Fruit fly (Drosophila melanogaster): ENCODE measurements around the gene GatA.
A peak's percentile ranks its signal among the peaks of the same experiment; 100 is the strongest.

Gene GatA

dm6 chr3R:18985114-18985785 is 43.4 kb downstream of the GatA start (continued):
- no peak for TF ChIP-seq CG5953 (GFP tag; IDR thresholded peaks at IDR 0.05)
- TF ChIP-seq sna (GFP tag; IDR thresholded peaks at IDR 0.05; ENCODE audit: partially characterized antibody), result no peak
- no peak for TF ChIP-seq CG33557 (GFP tag; optimal IDR thresholded peaks at IDR 0.05)
- no peak for TF ChIP-seq ash1 (GFP tag; optimal IDR thresholded peaks at IDR 0.05)
- TF ChIP-seq CG11456 (GFP tag; IDR thresholded peaks at IDR 0.05), result no peak
- peak; percentile 63 for TF ChIP-seq CG9727 (GFP tag; optimal IDR thresholded peaks at IDR 0.05)
- TF ChIP-seq CG8290 (GFP tag; optimal IDR thresholded peaks at IDR 0.05), result no peak
- no peak for TF ChIP-seq CG8290 (tag; optimal IDR thresholded peaks at IDR 0.05)
- TF ChIP-seq vvl (GFP tag; IDR thresholded peaks at IDR 0.05), result 0 out of 2 replicates have a peak, but pooled peaks have one; percentile 16
- peak; percentile 15 for TF ChIP-seq CG34376 (GFP tag; optimal IDR thresholded peaks at IDR 0.05)
- TF ChIP-seq CG2712 (tag; optimal IDR thresholded peaks at IDR 0.05), result peak; percentile 8
- no peak for TF ChIP-seq Taf1 (GFP tag; IDR thresholded peaks at IDR 0.05)
- TF ChIP-seq CG15696 (tag; optimal IDR thresholded peaks at IDR 0.05), result no peak
- TF ChIP-seq CG31365 (tag; optimal IDR thresholded peaks at IDR 0.05), result no peak
- TF ChIP-seq GATAe (GFP tag; conservative IDR thresholded peaks at IDR 0.05), result peak; percentile 68
- TF ChIP-seq E2f2 (GFP tag; IDR thresholded peaks at IDR 0.05), result no peak
- TF ChIP-seq CG10209 (GFP tag; optimal IDR thresholded peaks at IDR 0.05), result peak; percentile 36
- TF ChIP-seq Max (GFP tag; optimal IDR thresholded peaks at IDR 0.05), result peak; percentile 24
- peak; percentile 20 for TF ChIP-seq CG13894 (tag; optimal IDR thresholded peaks at IDR 0.05)
- no peak for TF ChIP-seq sr (GFP tag; IDR thresholded peaks at IDR 0.05)
- TF ChIP-seq CG14710 (tag; optimal IDR thresholded peaks at IDR 0.05), result no peak
- peak; percentile 37 for TF ChIP-seq Usf (GFP tag; optimal IDR thresholded peaks at IDR 0.05)
- peak; percentile 45; the same call in 1 of the 2 replicates for TF ChIP-seq klu (GFP tag; IDR thresholded peaks at IDR 0.05)
- TF ChIP-seq CG2875 (GFP tag; optimal IDR thresholded peaks at IDR 0.05), result no peak
- peak; percentile 35 for TF ChIP-seq CG18619 (GFP tag; optimal IDR thresholded peaks at IDR 0.05)
- peak; percentile 30 for TF ChIP-seq CG12391 (tag; optimal IDR thresholded peaks at IDR 0.05)
- no peak for TF ChIP-seq Bgb (GFP tag; IDR thresholded peaks at IDR 0.05; ENCODE audit: partially characterized antibody)
- no peak for TF ChIP-seq Dek (tag; optimal IDR thresholded peaks at IDR 0.05)
- no peak for TF ChIP-seq CG4328 (GFP tag; optimal IDR thresholded peaks at IDR 0.05)
- TF ChIP-seq grau (tag; optimal IDR thresholded peaks at IDR 0.05), result peak; percentile 65
- TF ChIP-seq CG12744 (GFP tag; optimal IDR thresholded peaks at IDR 0.05), result no peak
- no peak for TF ChIP-seq HmgD (GFP tag; optimal IDR thresholded peaks at IDR 0.05)
- no peak for TF ChIP-seq CG1529 (GFP tag; optimal IDR thresholded peaks at IDR 0.05)
- TF ChIP-seq CG6791 (GFP tag; IDR thresholded peaks at IDR 0.05; ENCODE audit: partially characterized antibody), result no peak

- TF ChIP-seq CG7987 (GFP tag; optimal IDR thresholded peaks at IDR 0.05) (peak; percentile 32), MESR4 (GFP tag; optimal IDR thresholded peaks at IDR 0.05) (peak; percentile 67), Doc3 (GFP tag; IDR thresholded peaks at IDR 0.05; ENCODE audit: partially characterized antibody) (peak; percentile 59), slp2 (GFP tag; optimal IDR thresholded peaks at IDR 0.05) (no peak), salm (tag; optimal IDR thresholded peaks at IDR 0.05) (no peak), Lhr (GFP tag; optimal IDR thresholded peaks at IDR 0.05) (peak; percentile 90), ato (GFP tag; IDR thresholded peaks at IDR 0.05; ENCODE audit: partially characterized antibody) (no peak), Sox102F (GFP tag; optimal IDR thresholded peaks at IDR 0.05) (peak; percentile 84), p53 (GFP tag; optimal IDR thresholded peaks at IDR 0.05) (peak; percentile 40), CG17186 (GFP tag; optimal IDR thresholded peaks at IDR 0.05) (peak; percentile 9), CG6654 (GFP tag; optimal IDR thresholded peaks at IDR 0.05) (no peak), CG14441 (GFP tag; IDR thresholded peaks at IDR 0.05) (peak; percentile 79), CG13287 (GFP tag; IDR thresholded peaks at IDR 0.05; ENCODE audit: partially characterized antibody) (peak; percentile 88), ap (GFP tag; IDR thresholded peaks at IDR 0.05) (peak; percentile 81), CG43689 (GFP tag; IDR thresholded peaks at IDR 0.05) (peak; percentile 73; the same call in 1 of the 2 replicates), ham (GFP tag; IDR thresholded peaks at IDR 0.05) (no peak; the same call in 1 of the 2 replicates)
Observed at dm6 chr3R:18983614-18984185, 45.0 kb downstream of the GatA start, which contains the start of the genes snRNP-U1-C and gukh. TSS of gene snRNP-U1-C (minus strand) at chr3R:18983650. TSS of gene gukh (plus strand) at chr3R:18984025.
